Fruit fly (Drosophila melanogaster) whole organism, embryonic: Measurements from ENCODE around the gene Jarid2.
A peak's percentile ranks its signal among the peaks of the same experiment; 100 is the strongest.

ENCODE experiments used
- Ada2b ChIP-seq: fragments of 200-800 bp; sonication (Bioruptor generic); IDR thresholded peaks from 2 replicates; pipeline ENCODE4 v1.3.6; 2022; ENCODE audit warnings: missing biosample characterization, missing genetic modification characterization
- Atf3 ChIP-seq: fragments of 200-800 bp; sonication (Bioruptor generic); optimal IDR thresholded peaks from 3 replicates; lab custom pipeline; 2016; ENCODE audit warnings: missing biosample characterization, missing genetic modification characterization
- BEAF-32 ChIP-seq: fragments of 200-800 bp; sonication (Bioruptor generic); optimal IDR thresholded peaks from 3 replicates; lab custom pipeline; 2017; ENCODE audit warnings: missing biosample characterization, missing genetic modification characterization, mild to moderate bottlenecking, moderate library complexity, missing genetic modification reagents
- BtbVII ChIP-seq: fragments of 200-800 bp; sonication (Bioruptor generic); optimal IDR thresholded peaks from 3 replicates; lab custom pipeline; 2017; ENCODE audit warnings: missing biosample characterization, mild to moderate bottlenecking, missing genetic modification characterization
- CG10431 ChIP-seq: fragments of 200-800 bp; sonication (Bioruptor generic); optimal IDR thresholded peaks from 3 replicates; lab custom pipeline; 2018; ENCODE audit warnings: missing biosample characterization, mild to moderate bottlenecking, missing genetic modification characterization
- CG10959 ChIP-seq: fragments of 200-800 bp; sonication (Bioruptor generic); IDR thresholded peaks from 2 replicates; pipeline ENCODE4 v1.3.6; 2022; ENCODE audit warnings: missing biosample characterization, missing genetic modification characterization
- CG11560 ChIP-seq: fragments of 200-800 bp; sonication (Bioruptor generic); IDR thresholded peaks from 3 replicates; pipeline ENCODE4 v1.3.6; 2022; ENCODE audit warnings: missing biosample characterization, missing genetic modification characterization
- CG14860 ChIP-seq: fragments of 200-800 bp; sonication (Bioruptor generic); IDR thresholded peaks from 3 replicates; pipeline ENCODE4 v1.3.6; 2022; ENCODE audit warnings: missing biosample characterization, missing genetic modification characterization; ENCODE audit not compliant: partially characterized antibody
- CG15011 ChIP-seq: fragments of 200-800 bp; sonication (Bioruptor generic); optimal IDR thresholded peaks from 3 replicates; lab custom pipeline; 2018; ENCODE audit warnings: missing biosample characterization, mild to moderate bottlenecking, missing genetic modification characterization
- CG2116 ChIP-seq: fragments of 200-800 bp; sonication (Bioruptor generic); optimal IDR thresholded peaks from 3 replicates; lab custom pipeline; 2018; ENCODE audit warnings: missing biosample characterization, mild to moderate bottlenecking, missing genetic modification characterization
- CG30403 ChIP-seq: fragments of 200-800 bp; sonication (Bioruptor generic); optimal IDR thresholded peaks from 3 replicates; lab custom pipeline; 2016; ENCODE audit warnings: missing biosample characterization, missing genetic modification characterization
- CG30431 ChIP-seq: fragments of 200-800 bp; sonication (Bioruptor generic); optimal IDR thresholded peaks from 2 replicates; lab custom pipeline; 2017; ENCODE audit warnings: missing biosample characterization, missing genetic modification characterization
- CG32532 ChIP-seq: fragments of 200-800 bp; sonication (Bioruptor generic); IDR thresholded peaks from 2 replicates; pipeline ENCODE4 v1.3.6; 2022; ENCODE audit warnings: missing biosample characterization, missing genetic modification characterization
- CG3407 ChIP-seq: fragments of 200-800 bp; sonication (Bioruptor generic); optimal IDR thresholded peaks from 2 replicates; lab custom pipeline; 2018; ENCODE audit warnings: missing biosample characterization, mild to moderate bottlenecking, missing genetic modification characterization
- CG34376 ChIP-seq: fragments of 200-800 bp; sonication (Bioruptor generic); optimal IDR thresholded peaks from 2 replicates; lab custom pipeline; 2018; ENCODE audit warnings: missing biosample characterization, mild to moderate bottlenecking, missing genetic modification characterization
- CG4820 ChIP-seq: fragments of 200-800 bp; sonication (Bioruptor generic); optimal IDR thresholded peaks from 3 replicates; lab custom pipeline; 2016; ENCODE audit warnings: missing biosample characterization, missing genetic modification characterization
- CG5953 ChIP-seq: fragments of 200-800 bp; sonication (Bioruptor generic); IDR thresholded peaks from 2 replicates; pipeline ENCODE4 v1.3.6; 2022; ENCODE audit warnings: missing biosample characterization, missing genetic modification characterization
- CG6254 ChIP-seq: fragments of 200-800 bp; sonication (Bioruptor generic); optimal IDR thresholded peaks from 3 replicates; lab custom pipeline; 2017; ENCODE audit warnings: mild to moderate bottlenecking, missing biosample characterization, missing genetic modification reagents, missing genetic modification characterization
- CG6683 ChIP-seq: fragments of 200-800 bp; sonication (Bioruptor generic); optimal IDR thresholded peaks from 2 replicates; lab custom pipeline; 2017; ENCODE audit warnings: missing biosample characterization, mild to moderate bottlenecking, missing genetic modification characterization, missing genetic modification reagents
- CG6689 ChIP-seq: fragments of 200-800 bp; sonication (Bioruptor generic); IDR thresholded peaks from 2 replicates; pipeline ENCODE4 v1.3.6; 2022; ENCODE audit warnings: missing biosample characterization, missing genetic modification characterization
- CG7987 ChIP-seq: fragments of 200-800 bp; sonication (Bioruptor generic); optimal IDR thresholded peaks from 2 replicates; lab custom pipeline; 2018; ENCODE audit warnings: missing biosample characterization, mild to moderate bottlenecking, missing genetic modification characterization, moderate library complexity
- CG8089 ChIP-seq: fragments of 200-800 bp; sonication (Bioruptor generic); optimal IDR thresholded peaks from 3 replicates; lab custom pipeline; 2016; ENCODE audit warnings: missing biosample characterization, missing genetic modification characterization
- CG8290 ChIP-seq, 3 experiments: fragments of 200-800 bp; sonication (Bioruptor generic); optimal IDR thresholded peaks; 2 replicates each; lab custom pipeline; 2016 to 2019; ENCODE audit warnings: missing biosample characterization in 3 of 3, missing genetic modification characterization in 3 of 3, mild to moderate bottlenecking in 2 of 3, moderate library complexity in 1 of 3
- CG8478 ChIP-seq: fragments of >200 bp; optimal IDR thresholded peaks from 2 replicates; lab custom pipeline; 2018
- CG8765 ChIP-seq: fragments of 200-800 bp; sonication (Bioruptor generic); IDR thresholded peaks from 2 replicates; pipeline ENCODE4 v1.3.6; 2022; ENCODE audit warnings: missing biosample characterization, missing genetic modification characterization
- CG9797 ChIP-seq: fragments of 200-800 bp; sonication (Bioruptor generic); optimal IDR thresholded peaks from 3 replicates; lab custom pipeline; 2018; ENCODE audit warnings: missing biosample characterization, mild to moderate bottlenecking, missing genetic modification characterization
- CG9817 ChIP-seq: fragments of 200-800 bp; sonication (Bioruptor generic); optimal IDR thresholded peaks from 2 replicates; lab custom pipeline; 2018; ENCODE audit warnings: missing biosample characterization, mild to moderate bottlenecking, missing genetic modification characterization, moderate library complexity
- CoRest ChIP-seq: fragments of 200-800 bp; sonication (Bioruptor generic); optimal IDR thresholded peaks from 3 replicates; lab custom pipeline; 2018; ENCODE audit warnings: missing biosample characterization, mild to moderate bottlenecking, missing genetic modification characterization, moderate library complexity
- Doc2 ChIP-seq: fragments of 200-800 bp; sonication (Bioruptor generic); IDR thresholded peaks from 2 replicates; pipeline ENCODE4 v1.3.6; 2022; ENCODE audit warnings: missing biosample characterization, missing genetic modification characterization
- E2f2 ChIP-seq: fragments of 200-800 bp; sonication (Bioruptor generic); IDR thresholded peaks from 2 replicates; pipeline ENCODE4 v1.3.6; 2022; ENCODE audit warnings: missing biosample characterization, missing genetic modification characterization
- Gsc ChIP-seq: fragments of 200-800 bp; sonication (Bioruptor generic); IDR thresholded peaks from 2 replicates; pipeline ENCODE4 v1.3.6; 2022; ENCODE audit warnings: missing biosample characterization, missing genetic modification characterization
- Hmr ChIP-seq: fragments of 200-800 bp; sonication (Bioruptor generic); optimal IDR thresholded peaks from 3 replicates; lab custom pipeline; 2017; ENCODE audit warnings: mild to moderate bottlenecking, missing biosample characterization, missing genetic modification reagents, missing genetic modification characterization
- Kr ChIP-seq: fragments of 200-800 bp; sonication (Bioruptor generic); optimal IDR thresholded peaks from 2 replicates; lab custom pipeline; 2017; ENCODE audit warnings: missing biosample characterization, mild to moderate bottlenecking, missing genetic modification characterization
- Mes4 ChIP-seq: fragments of 200-800 bp; sonication (Bioruptor generic); optimal IDR thresholded peaks from 2 replicates; lab custom pipeline; 2016; ENCODE audit warnings: missing biosample characterization, missing genetic modification characterization
- Nf-YA ChIP-seq: fragments of 200-800 bp; sonication (Bioruptor generic); IDR thresholded peaks from 2 replicates; pipeline ENCODE4 v1.3.6; 2022; ENCODE audit warnings: missing biosample characterization, missing genetic modification characterization
- Rfx ChIP-seq: fragments of 200-800 bp; sonication (Bioruptor generic); IDR thresholded peaks from 2 replicates; pipeline ENCODE4 v1.3.6; 2022; ENCODE audit warnings: missing biosample characterization, missing genetic modification characterization
- Sry-δ ChIP-seq: fragments of 200-800 bp; sonication (Bioruptor generic); optimal IDR thresholded peaks from 2 replicates; lab custom pipeline; 2016; ENCODE audit warnings: missing biosample characterization, missing genetic modification characterization
- Ssrp ChIP-seq: fragments of 200-800 bp; sonication (Bioruptor generic); optimal IDR thresholded peaks from 2 replicates; lab custom pipeline; 2018; ENCODE audit warnings: missing biosample characterization, mild to moderate bottlenecking, missing genetic modification characterization, moderate library complexity
- YL-1 ChIP-seq: fragments of 200-800 bp; sonication (Bioruptor generic); optimal IDR thresholded peaks from 3 replicates; lab custom pipeline; 2017; ENCODE audit warnings: missing biosample characterization, mild to moderate bottlenecking, missing genetic modification characterization
- al ChIP-seq: fragments of 200-800 bp; sonication (Bioruptor generic); IDR thresholded peaks from 2 replicates; pipeline ENCODE4 v1.3.6; 2022; ENCODE audit warnings: missing biosample characterization, missing genetic modification characterization
- ara ChIP-seq: fragments of 200-800 bp; sonication (Bioruptor generic); IDR thresholded peaks from 2 replicates; pipeline ENCODE4 v1.3.6; 2022; ENCODE audit warnings: missing biosample characterization, missing genetic modification characterization
- ato ChIP-seq: fragments of 200-800 bp; sonication (Bioruptor generic); IDR thresholded peaks from 2 replicates; pipeline ENCODE4 v1.3.6; 2022; ENCODE audit warnings: missing biosample characterization, missing genetic modification characterization; ENCODE audit not compliant: partially characterized antibody
- bab2 ChIP-seq: fragments of 200-800 bp; sonication (Bioruptor generic); optimal IDR thresholded peaks from 2 replicates; lab custom pipeline; 2016; ENCODE audit warnings: missing biosample characterization, missing genetic modification characterization
- ci ChIP-seq: fragments of 200-800 bp; sonication (Bioruptor generic); IDR thresholded peaks from 3 replicates; pipeline ENCODE4 v1.3.6; 2022; ENCODE audit warnings: missing biosample characterization, missing genetic modification characterization
- dati ChIP-seq: fragments of 200-800 bp; sonication (Bioruptor generic); IDR thresholded peaks from 2 replicates; pipeline ENCODE4 v1.3.6; 2022; ENCODE audit warnings: missing biosample characterization, missing genetic modification characterization
- h ChIP-seq: fragments of >200 bp; optimal IDR thresholded peaks from 2 replicates; lab custom pipeline; 2017
- kni ChIP-seq: fragments of 200-800 bp; sonication (Bioruptor generic); optimal IDR thresholded peaks from 3 replicates; lab custom pipeline; 2017; ENCODE audit warnings: mild to moderate bottlenecking, missing biosample characterization, missing genetic modification reagents, missing genetic modification characterization
- lab ChIP-seq: fragments of 200-800 bp; sonication (Bioruptor generic); optimal IDR thresholded peaks from 3 replicates; lab custom pipeline; 2017; ENCODE audit warnings: missing biosample characterization, missing genetic modification characterization, mild to moderate bottlenecking, moderate library complexity, missing genetic modification reagents
- otp ChIP-seq: fragments of 200-800 bp; sonication (Bioruptor generic); IDR thresholded peaks from 3 replicates; pipeline ENCODE4, ENCODE4 v1.3.6; 2022; ENCODE audit warnings: missing biosample characterization, missing genetic modification characterization
- sob ChIP-seq: fragments of 200-800 bp; sonication (Bioruptor generic); IDR thresholded peaks from 2 replicates; pipeline ENCODE4 v1.3.6; 2022; ENCODE audit warnings: missing biosample characterization, missing genetic modification characterization

Gene Jarid2

dm6 chr3L:9462247-9462769 lies 14.5 kb upstream of the Jarid2 start (continued):
- TF ChIP-seq CG3407 (GFP tag; lab: Kevin White, UChicago) (peak; percentile 87), CG9817 (tag; lab: Kevin White, UChicago) (peak; percentile 79), bab2 (GFP tag; lab: Kevin White, UChicago) (peak; percentile 63), CG10431 (GFP tag; lab: Kevin White, UChicago) (peak; percentile 79), CG8089 (peak; percentile 29), CG7987 (GFP tag; lab: Kevin White, UChicago) (peak; percentile 20), Atf3 (GFP tag; lab: Kevin White, UChicago) (peak; percentile 19), Doc2 (no peak), CG30431 (peak; percentile 60), Kr (GFP tag; lab: Kevin White, UChicago) (no peak), Ada2b (GFP tag; lab: Robert Waterston, UW) (peak; percentile 64), ci (peak; percentile 75), Sry-δ (peak; percentile 15), Nf-YA (peak; percentile 77), CG11560 (0 out of 3 replicates have a peak, but pooled peaks have one; percentile 28), CG10959 (GFP tag; lab: Robert Waterston, UW) (peak; percentile 66), lab (GFP tag; lab: Kevin White, UChicago) (peak; percentile 91), YL-1 (GFP tag; lab: Kevin White, UChicago) (peak; percentile 52), CG8478 (lab: Kevin White, UChicago) (no peak), kni (GFP tag; lab: Kevin White, UChicago) (peak; percentile 31), BtbVII (GFP tag; lab: Kevin White, UChicago) (peak; percentile 90), ara (GFP tag; lab: Robert Waterston, UW) (peak; percentile 58; the same call in 1 of the 2 replicates), CG6683 (peak; percentile 84), CoRest (tag; lab: Kevin White, UChicago) (peak; percentile 92), Mes4 (GFP tag; lab: Kevin White, UChicago) (peak; percentile 65), dati (GFP tag; lab: Robert Waterston, UW) (no peak; the same call in 1 of the 2 replicates), CG2116 (peak; percentile 52), CG8765 (GFP tag; lab: Robert Waterston, UW) (peak; percentile 11; the same call in 1 of the 2 replicates), otp (GFP tag; lab: Robert Waterston, UW) (peak; percentile 66; the same call in 2 of the 3 replicates), sob (GFP tag; lab: Robert Waterston, UW) (peak; percentile 74), CG14860 (GFP tag; lab: Robert Waterston, UW) (no peak), Hmr (GFP tag; lab: Kevin White, UChicago) (peak; percentile 92), CG30403 (GFP tag; lab: Kevin White, UChicago) (peak; percentile 93), Ssrp (tag; lab: Kevin White, UChicago) (peak; percentile 91), CG5953 (peak; percentile 51; the same call in 1 of the 2 replicates), CG8290 (GFP tag; optimal IDR thresholded peaks at IDR 0.05; lab: Kevin White, UChicago) (peak; percentile 75), CG8290 (tag; optimal IDR thresholded peaks at IDR 0.05; lab: Kevin White, UChicago) (peak; percentile 54 to 77), al (GFP tag; lab: Robert Waterston, UW) (peak; percentile 53; the same call in 1 of the 2 replicates), CG34376 (peak; percentile 93), E2f2 (GFP tag; lab: Robert Waterston, UW) (peak; percentile 57; the same call in 1 of the 2 replicates), h (lab: Kevin White, UChicago) (no peak), Rfx (GFP tag; lab: Robert Waterston, UW) (peak; percentile 82), CG15011 (GFP tag; lab: Kevin White, UChicago) (peak; percentile 91), CG6254 (peak; percentile 88), Gsc (GFP tag; lab: Robert Waterston, UW) (no peak), CG4820 (GFP tag; lab: Kevin White, UChicago) (peak; percentile 100), CG32532 (GFP tag; lab: Robert Waterston, UW) (peak; percentile 73; the same call in 1 of the 2 replicates), CG6689 (GFP tag; lab: Robert Waterston, UW) (peak; percentile 82), ato (GFP tag; lab: Robert Waterston, UW) (no peak), BEAF-32 (GFP tag; lab: Kevin White, UChicago) (no peak), CG9797 (peak; percentile 4)
